Worm (Caenorhabditis elegans) whole organism, young adult: ENCODE measurements around the gene F55C12.4.

ENCODE experiments used
- B0336.3 ChIP-seq: fragments of 200-800 bp; sonication (Bioruptor generic); IDR thresholded peaks from 2 replicates; pipeline ENCODE4 v1.3.6; 2022; ENCODE audit warnings: missing genetic modification characterization, missing compliant biosample characterization
- D2030.7 ChIP-seq: fragments of 200-800 bp; sonication (Bioruptor generic); IDR thresholded peaks from 2 replicates; pipeline ENCODE4 v1.3.6; 2022; ENCODE audit warnings: missing genetic modification reagents, missing genetic modification characterization, missing compliant biosample characterization
- F23B12.7 ChIP-seq: sonication (generic microtip); optimal IDR thresholded peaks from 2 replicates; lab custom pipeline; 2017; ENCODE audit warnings: missing genetic modification characterization, mild to moderate bottlenecking, missing compliant biosample characterization, antibody characterized with exemption, moderate library complexity; ENCODE audit not compliant: insufficient read depth
- F52B5.7 ChIP-seq: sonication (generic microtip); optimal IDR thresholded peaks from 2 replicates; lab custom pipeline; 2016; ENCODE audit warnings: mild to moderate bottlenecking, missing genetic modification characterization, missing compliant biosample characterization
- F57A8.1 ChIP-seq: fragments of 200-800 bp; sonication (Bioruptor generic); optimal IDR thresholded peaks from 2 replicates; lab custom pipeline; 2018; ENCODE audit warnings: mild to moderate bottlenecking, missing genetic modification characterization, moderate library complexity, missing compliant biosample characterization
- T07F8.4 ChIP-seq: sonication (generic microtip); optimal IDR thresholded peaks from 2 replicates; lab custom pipeline; 2016; ENCODE audit warnings: mild to moderate bottlenecking, missing genetic modification characterization, moderate library complexity, missing compliant biosample characterization
- T26A5.8 ChIP-seq: sonication (generic microtip); optimal IDR thresholded peaks from 2 replicates; lab custom pipeline; 2016; ENCODE audit warnings: missing genetic modification characterization, missing compliant biosample characterization
- akir-1 ChIP-seq: fragments of 200-800 bp; sonication (Bioruptor generic); optimal IDR thresholded peaks from 2 replicates; lab custom pipeline; 2018; ENCODE audit warnings: mild to moderate bottlenecking, missing genetic modification characterization, moderate library complexity, missing compliant biosample characterization
- atf-7 ChIP-seq: sonication (generic microtip); optimal IDR thresholded peaks from 2 replicates; lab custom pipeline; 2017; ENCODE audit warnings: mild to moderate bottlenecking, missing genetic modification characterization, missing compliant biosample characterization
- attf-5 ChIP-seq: fragments of 200-800 bp; sonication (Bioruptor generic); optimal IDR thresholded peaks from 2 replicates; lab custom pipeline; 2018; ENCODE audit warnings: mild to moderate bottlenecking, missing genetic modification characterization, missing compliant biosample characterization
- attf-6 ChIP-seq: fragments of 200-800 bp; sonication (Bioruptor generic); IDR thresholded peaks from 2 replicates; pipeline ENCODE4 v1.3.6; 2022; ENCODE audit warnings: missing genetic modification reagents, missing genetic modification characterization, missing compliant biosample characterization
- cebp-1 ChIP-seq, 2 experiments: fragments of 200-800 bp in 1 of 2; sonication (Bioruptor generic) in 1 of 2; sonication (generic microtip) in 1 of 2; IDR thresholded peaks in 1 of 2; optimal IDR thresholded peaks in 1 of 2; 2 replicates each; pipeline versions ENCODE4 v1.3.6 to Lab custom; 2017 to 2022; ENCODE audit warnings: missing compliant biosample characterization in 2 of 2, missing genetic modification characterization in 2 of 2, mild to moderate bottlenecking in 1 of 2, missing genetic modification reagents in 1 of 2, moderate library complexity in 1 of 2
- cebp-2 ChIP-seq: fragments of 200-800 bp; sonication (Bioruptor generic); IDR thresholded peaks from 2 replicates; pipeline ENCODE4 v1.3.6; 2022; ENCODE audit warnings: missing genetic modification characterization, missing compliant biosample characterization
- ceh-40 ChIP-seq: fragments of 200-800 bp; sonication (Bioruptor generic); IDR thresholded peaks from 2 replicates; pipeline ENCODE4 v1.3.6; 2022; ENCODE audit warnings: missing genetic modification characterization, missing compliant biosample characterization
- chd-7 ChIP-seq: sonication (generic microtip); optimal IDR thresholded peaks from 2 replicates; lab custom pipeline; 2016; ENCODE audit warnings: mild to moderate bottlenecking, missing genetic modification characterization, moderate library complexity, missing compliant biosample characterization
- dpl-1 ChIP-seq: fragments of 150-350 bp; optimal IDR thresholded peaks from 2 replicates; lab custom pipeline; 2014; ENCODE audit warnings: missing biosample characterization, missing genetic modification reagents, missing genetic modification characterization
- egrh-3 ChIP-seq: fragments of 200-800 bp; sonication (Bioruptor generic); IDR thresholded peaks from 2 replicates; pipeline ENCODE4 v1.3.6; 2022; ENCODE audit warnings: missing genetic modification reagents, missing genetic modification characterization, missing compliant biosample characterization
- ekl-4 ChIP-seq: fragments of 200-800 bp; sonication (Bioruptor generic); IDR thresholded peaks from 2 replicates; pipeline ENCODE4 v1.3.6; 2022; ENCODE audit warnings: missing genetic modification reagents, missing genetic modification characterization, missing compliant biosample characterization
- him-1 ChIP-seq: sonication (generic microtip); optimal IDR thresholded peaks from 2 replicates; lab custom pipeline; 2016; ENCODE audit warnings: missing genotype, missing genetic modification reagents, missing genetic modification characterization, missing compliant biosample characterization
- hmg-1.2 ChIP-seq: fragments of 200-800 bp; sonication (Bioruptor generic); IDR thresholded peaks from 2 replicates; pipeline ENCODE4 v1.3.6; 2022; ENCODE audit warnings: missing genetic modification reagents, missing genetic modification characterization, missing compliant biosample characterization
- hmg-20 ChIP-seq: fragments of 200-800 bp; sonication (Bioruptor generic); IDR thresholded peaks from 2 replicates; pipeline ENCODE4 v1.3.6; 2022; ENCODE audit warnings: missing genetic modification reagents, missing genetic modification characterization, missing compliant biosample characterization
- lag-1 ChIP-seq: fragments of 200-800 bp; sonication (Bioruptor generic); IDR thresholded peaks from 2 replicates; pipeline ENCODE4 v1.3.6; 2022; ENCODE audit warnings: missing genetic modification reagents, missing genetic modification characterization, missing compliant biosample characterization
- let-526 ChIP-seq: fragments of 200-800 bp; sonication (Bioruptor generic); IDR thresholded peaks from 2 replicates; pipeline ENCODE4 v1.3.6; 2022; ENCODE audit warnings: missing genetic modification reagents, missing genetic modification characterization, missing compliant biosample characterization
- lin-26 ChIP-seq: fragments of 200-800 bp; sonication (Bioruptor generic); IDR thresholded peaks from 2 replicates; pipeline ENCODE4 v1.3.6; 2022; ENCODE audit warnings: missing genetic modification reagents, missing genetic modification characterization, missing compliant biosample characterization
- lin-40 ChIP-seq: sonication (generic microtip); optimal IDR thresholded peaks from 2 replicates; lab custom pipeline; 2016; ENCODE audit warnings: missing genetic modification characterization, mild to moderate bottlenecking, missing compliant biosample characterization, missing genotype, missing genetic modification reagents
- lin-54 ChIP-seq: fragments of 200-800 bp; sonication (Bioruptor generic); optimal IDR thresholded peaks from 2 replicates; lab custom pipeline; 2018; ENCODE audit warnings: mild to moderate bottlenecking, missing genetic modification characterization, missing compliant biosample characterization
- lsl-1 ChIP-seq: fragments of 200-800 bp; sonication (Bioruptor generic); optimal IDR thresholded peaks from 2 replicates; lab custom pipeline; 2018; ENCODE audit warnings: mild to moderate bottlenecking, missing genetic modification characterization, moderate library complexity, missing compliant biosample characterization
- lsy-27 ChIP-seq: sonication (generic microtip); optimal IDR thresholded peaks from 2 replicates; lab custom pipeline; 2017; ENCODE audit warnings: missing genetic modification characterization, mild to moderate bottlenecking, missing compliant biosample characterization, antibody characterized with exemption, missing genotype, borderline replicate concordance; ENCODE audit not compliant: insufficient read depth
- madf-10 ChIP-seq: sonication (generic microtip); optimal IDR thresholded peaks from 2 replicates; lab custom pipeline; 2016; ENCODE audit warnings: mild to moderate bottlenecking, missing genetic modification characterization, missing compliant biosample characterization
- madf-8 ChIP-seq: fragments of 200-800 bp; sonication (Bioruptor generic); conservative IDR thresholded peaks from 2 replicates; pipeline ENCODE4 v1.3.6; 2022; ENCODE audit warnings: missing genetic modification reagents, missing genetic modification characterization, missing compliant biosample characterization
- mcd-1 ChIP-seq: fragments of 200-800 bp; sonication (Bioruptor generic); IDR thresholded peaks from 2 replicates; pipeline ENCODE4 v1.3.6; 2022; ENCODE audit warnings: missing genetic modification reagents, missing genetic modification characterization, missing compliant biosample characterization
- mel-28 ChIP-seq: sonication (generic microtip); optimal IDR thresholded peaks from 2 replicates; lab custom pipeline; 2016; ENCODE audit warnings: borderline replicate concordance, mild to moderate bottlenecking, missing genetic modification characterization, missing compliant biosample characterization
- nfya-2 ChIP-seq: fragments of 200-800 bp; sonication (Bioruptor generic); IDR thresholded peaks from 2 replicates; pipeline ENCODE4 v1.3.6; 2022; ENCODE audit warnings: missing genetic modification reagents, missing genetic modification characterization, missing compliant biosample characterization
- nhr-80 ChIP-seq: sonication (generic microtip); optimal IDR thresholded peaks from 2 replicates; lab custom pipeline; 2016; ENCODE audit warnings: missing genetic modification characterization, missing compliant biosample characterization
- pbrm-1 ChIP-seq: fragments of 200-800 bp; sonication (Bioruptor generic); IDR thresholded peaks from 2 replicates; pipeline ENCODE4 v1.3.6; 2022; ENCODE audit warnings: missing genetic modification reagents, missing genetic modification characterization, missing compliant biosample characterization
- rec-8 ChIP-seq, 2 experiments: sonication (generic microtip); optimal IDR thresholded peaks; 2 replicates each; lab custom pipeline; 2016; ENCODE audit warnings: mild to moderate bottlenecking in 2 of 2, missing genetic modification characterization in 2 of 2, missing genetic modification reagents in 2 of 2, missing genotype in 2 of 2, missing biosample characterization in 1 of 2, missing compliant biosample characterization in 1 of 2, moderate library complexity in 1 of 2
- sdz-38 ChIP-seq: sonication (generic microtip); optimal IDR thresholded peaks from 2 replicates; lab custom pipeline; 2016; ENCODE audit warnings: missing genotype, missing genetic modification characterization, missing compliant biosample characterization
- sea-2 ChIP-seq: fragments of 200-800 bp; sonication (Bioruptor generic); IDR thresholded peaks from 2 replicates; pipeline ENCODE4 v1.3.6; 2022; ENCODE audit warnings: missing genetic modification characterization, missing compliant biosample characterization
- snpc-1.1 ChIP-seq: sonication (generic microtip); optimal IDR thresholded peaks from 2 replicates; lab custom pipeline; 2017; ENCODE audit warnings: missing genetic modification characterization, mild to moderate bottlenecking, missing compliant biosample characterization, antibody characterized with exemption, moderate library complexity, missing genotype, missing genetic modification reagents; ENCODE audit not compliant: insufficient read depth
- snpc-4 ChIP-seq, 5 experiments: fragments of 150-350 bp in 1 of 5; sonication (generic microtip) in 4 of 5; optimal IDR thresholded peaks; 2 replicates each; lab custom pipeline; 2014 to 2018; ENCODE audit warnings: missing genetic modification characterization in 5 of 5, missing biosample characterization in 3 of 5, antibody characterized with exemption in 2 of 5, mild to moderate bottlenecking in 2 of 5, missing compliant biosample characterization in 2 of 5, missing genotype in 2 of 5, moderate library complexity in 2 of 5, missing genetic modification reagents in 1 of 5
- tbp1 ChIP-seq: fragments of 200-800 bp; sonication (Bioruptor generic); optimal IDR thresholded peaks from 2 replicates; lab custom pipeline; 2018; ENCODE audit warnings: mild to moderate bottlenecking, missing genetic modification characterization, missing compliant biosample characterization
- ztf-3 ChIP-seq: fragments of 200-800 bp; sonication (Bioruptor generic); optimal IDR thresholded peaks from 2 replicates; lab custom pipeline; 2018; ENCODE audit warnings: mild to moderate bottlenecking, missing genetic modification characterization, missing compliant biosample characterization

F55C12.4 gene

DNA sequence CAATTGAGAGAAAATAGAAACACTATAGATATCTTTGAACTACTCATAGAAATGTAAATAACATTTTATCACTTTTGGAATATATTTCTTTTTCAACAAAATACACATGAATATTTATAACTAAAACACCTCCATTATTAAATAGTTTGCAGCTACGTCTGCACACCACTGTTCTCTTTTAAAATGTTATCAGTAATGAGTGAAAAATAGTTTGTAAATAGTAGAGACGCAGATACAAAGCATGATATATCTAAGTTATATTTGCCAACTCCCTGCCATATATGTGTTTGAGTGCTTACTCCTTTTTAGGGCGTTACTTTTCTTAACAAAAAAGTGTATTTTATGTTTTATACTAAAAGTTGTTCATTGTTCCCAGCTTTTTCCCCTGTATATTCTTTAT is 12.0 kb downstream of the F55C12.4 start:
- TF ChIP-seq let-526, result no peak
- TF ChIP-seq nfya-2 (GFP tag; lab: Robert Waterston, UW), result no peak
- no peak for TF ChIP-seq D2030.7 (GFP tag; lab: Robert Waterston, UW)

- TF ChIP-seq hmg-1.2 (GFP tag; lab: Robert Waterston, UW), result no peak
- no peak for TF ChIP-seq attf-6 (GFP tag; lab: Robert Waterston, UW)
- no peak for TF ChIP-seq atf-7 (tag; lab: Kevin White, UChicago)
- TF ChIP-seq madf-8 (GFP tag; lab: Robert Waterston, UW), result no peak
- no peak for TF ChIP-seq attf-5 (GFP tag; lab: Kevin White, UChicago)
- no peak for TF ChIP-seq F23B12.7 (tag; lab: Kevin White, UChicago)
- TF ChIP-seq ceh-40 (GFP tag; lab: Robert Waterston, UW), result no peak
Observed at ce11 chrII:5845441-5845840, 12.8 kb downstream of the F55C12.4 start, which contains the start of the genes ZK1248.17 and H41C03.3. Gene ZK1248.17 (minus strand): TSS chrII:5845541. Gene H41C03.3 (plus strand): TSS chrII:5845777.

DNA sequence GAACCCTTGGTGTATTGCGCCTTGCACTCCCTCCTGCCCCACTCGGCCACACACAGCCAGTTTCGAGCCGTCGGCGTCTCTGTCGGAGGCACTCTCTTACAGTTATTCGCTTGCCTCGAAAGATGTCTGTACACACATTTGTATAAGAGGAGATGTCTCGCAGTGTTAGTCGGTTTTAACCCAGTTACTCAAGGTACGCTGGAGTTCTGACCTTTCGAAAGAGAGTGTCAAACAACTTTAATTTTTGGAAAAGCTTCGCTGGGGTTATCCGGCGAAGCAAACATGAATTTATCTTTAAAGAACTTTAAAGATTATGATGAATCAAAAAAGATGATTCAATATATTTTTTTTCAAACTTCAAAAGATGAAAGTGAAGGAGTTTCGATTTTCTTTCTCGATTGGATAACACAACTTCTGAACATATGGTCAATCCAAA is 13.5 kb downstream of the F55C12.4 start:
- TF ChIP-seq lin-54 (GFP tag; lab: Kevin White, UChicago) (peak; percentile 96), F23B12.7 (tag; lab: Kevin White, UChicago) (peak; percentile 98), madf-10 (tag; lab: Kevin White, UChicago) (peak; percentile 97), lsy-27 (tag; lab: Kevin White, UChicago) (peak; percentile 93), B0336.3 (GFP tag; lab: Robert Waterston, UW) (peak; percentile 100), rec-8 (tag; optimal IDR thresholded peaks at IDR 0.05; lab: Kevin White, UChicago) (peak; percentile 86 to 93), lin-26 (peak; percentile 96), tbp1 (GFP tag; lab: Kevin White, UChicago) (peak; percentile 84), atf-7 (tag; lab: Kevin White, UChicago) (peak; percentile 98), F57A8.1 (GFP tag; lab: Kevin White, UChicago) (peak; percentile 87), egrh-3 (peak; percentile 84), snpc-1.1 (tag; lab: Kevin White, UChicago) (peak; percentile 99), lag-1 (GFP tag; lab: Robert Waterston, UW) (peak; percentile 94), F52B5.7 (tag; lab: Kevin White, UChicago) (peak; percentile 98), mcd-1 (GFP tag; lab: Robert Waterston, UW) (peak; percentile 98), T26A5.8 (tag; lab: Kevin White, UChicago) (peak; percentile 81), sea-2 (GFP tag; lab: Robert Waterston, UW) (peak; percentile 93), nhr-80 (tag; lab: Kevin White, UChicago) (peak; percentile 81), lsl-1 (GFP tag; lab: Kevin White, UChicago) (peak; percentile 84), chd-7 (tag; lab: Kevin White, UChicago) (peak; percentile 100), snpc-4 (GFP tag; optimal IDR thresholded peaks at IDR 0.05; lab: Kevin White, UChicago) (peak; percentile 100), snpc-4 (tag; optimal IDR thresholded peaks at IDR 0.05; lab: Kevin White, UChicago) (peak; percentile 100), dpl-1 (GFP tag; lab: Kevin White, UChicago) (peak; percentile 11), him-1 (tag; lab: Kevin White, UChicago) (peak; percentile 100), ztf-3 (peak; percentile 96), cebp-1 (GFP tag; IDR thresholded peaks at IDR 0.05; lab: Robert Waterston, UW) (peak; percentile 91), cebp-1 (tag; optimal IDR thresholded peaks at IDR 0.05; lab: Kevin White, UChicago) (peak; percentile 98), pbrm-1 (GFP tag; lab: Robert Waterston, UW) (peak; percentile 100), attf-6 (GFP tag; lab: Robert Waterston, UW) (peak; percentile 100), sdz-38 (tag; lab: Kevin White, UChicago) (peak; percentile 59), hmg-20 (GFP tag; lab: Robert Waterston, UW) (peak; percentile 97), cebp-2 (GFP tag; lab: Robert Waterston, UW) (peak; percentile 94), akir-1 (GFP tag; lab: Kevin White, UChicago) (peak; percentile 83), T07F8.4 (tag; lab: Kevin White, UChicago) (peak; percentile 94), ekl-4 (GFP tag; lab: Robert Waterston, UW) (peak; percentile 99), lin-40 (tag; lab: Kevin White, UChicago) (peak; percentile 99), mel-28 (peak; percentile 87)
